Worm (Caenorhabditis elegans) whole organism, young adult: ENCODE data around the gene F14D2.7.

ENCODE experiments used
- C06A6.2 ChIP-seq: fragments of 200-800 bp; sonication (Bioruptor generic); conservative IDR thresholded peaks from 2 replicates; pipeline ENCODE4 v1.3.6; 2022; ENCODE audit warnings: missing genetic modification characterization, missing compliant biosample characterization
- C17E4.6 ChIP-seq: fragments of 200-800 bp; sonication (Bioruptor generic); IDR thresholded peaks from 2 replicates; pipeline ENCODE4 v1.3.6; 2022; ENCODE audit warnings: missing genetic modification reagents, missing genetic modification characterization, missing compliant biosample characterization
- F10E7.11 ChIP-seq: sonication (generic microtip); optimal IDR thresholded peaks from 2 replicates; lab custom pipeline; 2017; ENCODE audit warnings: mild to moderate bottlenecking, missing genetic modification characterization, moderate library complexity, missing compliant biosample characterization
- F23B12.7 ChIP-seq: sonication (generic microtip); optimal IDR thresholded peaks from 2 replicates; lab custom pipeline; 2017; ENCODE audit warnings: missing genetic modification characterization, mild to moderate bottlenecking, missing compliant biosample characterization, antibody characterized with exemption, moderate library complexity; ENCODE audit not compliant: insufficient read depth
- F33H1.4 ChIP-seq: fragments of 200-800 bp; sonication (Bioruptor generic); IDR thresholded peaks from 2 replicates; pipeline ENCODE4 v1.3.6; 2022; ENCODE audit warnings: missing genetic modification reagents, missing genetic modification characterization, missing compliant biosample characterization
- F39B2.1 ChIP-seq: fragments of 200-800 bp; sonication (Bioruptor generic); IDR thresholded peaks from 2 replicates; pipeline ENCODE4 v1.3.6; 2022; ENCODE audit warnings: missing genetic modification reagents, missing genetic modification characterization, missing compliant biosample characterization
- F57A8.1 ChIP-seq: fragments of 200-800 bp; sonication (Bioruptor generic); optimal IDR thresholded peaks from 2 replicates; lab custom pipeline; 2018; ENCODE audit warnings: mild to moderate bottlenecking, missing genetic modification characterization, moderate library complexity, missing compliant biosample characterization
- K11D2.4 ChIP-seq: fragments of 200-800 bp; sonication (Bioruptor generic); IDR thresholded peaks from 2 replicates; pipeline ENCODE4 v1.3.6; 2022; ENCODE audit warnings: missing genetic modification reagents, missing genetic modification characterization, missing compliant biosample characterization
- Y53F4B.3 ChIP-seq: fragments of 200-800 bp; sonication (Bioruptor generic); IDR thresholded peaks from 2 replicates; pipeline ENCODE4 v1.3.6; 2022; ENCODE audit warnings: missing genetic modification reagents, missing genetic modification characterization, missing compliant biosample characterization
- akir-1 ChIP-seq: fragments of 200-800 bp; sonication (Bioruptor generic); optimal IDR thresholded peaks from 2 replicates; lab custom pipeline; 2018; ENCODE audit warnings: mild to moderate bottlenecking, missing genetic modification characterization, moderate library complexity, missing compliant biosample characterization
- attf-3 ChIP-seq: fragments of 200-800 bp; sonication (Bioruptor generic); conservative IDR thresholded peaks from 2 replicates; pipeline ENCODE4 v1.3.6; 2022; ENCODE audit warnings: missing genetic modification reagents, missing genetic modification characterization, missing compliant biosample characterization
- bed-2 ChIP-seq: fragments of 200-800 bp; sonication (Bioruptor generic); IDR thresholded peaks from 2 replicates; pipeline ENCODE4 v1.3.6; 2022; ENCODE audit warnings: missing genetic modification reagents, missing genetic modification characterization, missing compliant biosample characterization
- ccch-3 ChIP-seq: fragments of 200-800 bp; sonication (Bioruptor generic); optimal IDR thresholded peaks from 2 replicates; lab custom pipeline; 2018; ENCODE audit warnings: mild to moderate bottlenecking, missing genetic modification characterization, missing compliant biosample characterization
- cebp-1 ChIP-seq, 2 experiments: fragments of 200-800 bp in 1 of 2; sonication (Bioruptor generic) in 1 of 2; sonication (generic microtip) in 1 of 2; IDR thresholded peaks in 1 of 2; optimal IDR thresholded peaks in 1 of 2; 2 replicates each; pipeline versions ENCODE4 v1.3.6 to Lab custom; 2017 to 2022; ENCODE audit warnings: missing compliant biosample characterization in 2 of 2, missing genetic modification characterization in 2 of 2, mild to moderate bottlenecking in 1 of 2, missing genetic modification reagents in 1 of 2, moderate library complexity in 1 of 2
- ceh-40 ChIP-seq: fragments of 200-800 bp; sonication (Bioruptor generic); IDR thresholded peaks from 2 replicates; pipeline ENCODE4 v1.3.6; 2022; ENCODE audit warnings: missing genetic modification characterization, missing compliant biosample characterization
- ceh-91 ChIP-seq: fragments of 200-800 bp; sonication (Bioruptor generic); IDR thresholded peaks from 2 replicates; pipeline ENCODE4 v1.3.6; 2022; ENCODE audit warnings: missing genetic modification reagents, missing genetic modification characterization, missing compliant biosample characterization
- dpff-1 ChIP-seq: sonication (generic microtip); optimal IDR thresholded peaks from 2 replicates; lab custom pipeline; 2017; ENCODE audit warnings: mild to moderate bottlenecking, missing genetic modification characterization, missing compliant biosample characterization
- egl-18 ChIP-seq: fragments of 200-800 bp; sonication (Bioruptor generic); IDR thresholded peaks from 2 replicates; pipeline ENCODE4 v1.3.6; 2022; ENCODE audit warnings: missing genetic modification reagents, missing genetic modification characterization, missing compliant biosample characterization
- egrh-3 ChIP-seq: fragments of 200-800 bp; sonication (Bioruptor generic); IDR thresholded peaks from 2 replicates; pipeline ENCODE4 v1.3.6; 2022; ENCODE audit warnings: missing genetic modification reagents, missing genetic modification characterization, missing compliant biosample characterization
- hlh-26 ChIP-seq: fragments of 200-800 bp; sonication (Bioruptor generic); conservative IDR thresholded peaks from 2 replicates; pipeline ENCODE4 v1.3.6; 2022; ENCODE audit warnings: missing genetic modification reagents, missing genetic modification characterization, missing compliant biosample characterization
- hmg-1.2 ChIP-seq: fragments of 200-800 bp; sonication (Bioruptor generic); IDR thresholded peaks from 2 replicates; pipeline ENCODE4 v1.3.6; 2022; ENCODE audit warnings: missing genetic modification reagents, missing genetic modification characterization, missing compliant biosample characterization
- let-526 ChIP-seq: fragments of 200-800 bp; sonication (Bioruptor generic); IDR thresholded peaks from 2 replicates; pipeline ENCODE4 v1.3.6; 2022; ENCODE audit warnings: missing genetic modification reagents, missing genetic modification characterization, missing compliant biosample characterization
- lir-1 ChIP-seq: fragments of 200-800 bp; sonication (Bioruptor generic); conservative IDR thresholded peaks from 2 replicates; pipeline ENCODE4 v1.3.6; 2022; ENCODE audit warnings: missing genetic modification reagents, missing genetic modification characterization, missing compliant biosample characterization
- lsy-27 ChIP-seq: sonication (generic microtip); optimal IDR thresholded peaks from 2 replicates; lab custom pipeline; 2017; ENCODE audit warnings: missing genetic modification characterization, mild to moderate bottlenecking, missing compliant biosample characterization, antibody characterized with exemption, missing genotype, borderline replicate concordance; ENCODE audit not compliant: insufficient read depth
- madf-10 ChIP-seq: sonication (generic microtip); optimal IDR thresholded peaks from 2 replicates; lab custom pipeline; 2016; ENCODE audit warnings: mild to moderate bottlenecking, missing genetic modification characterization, missing compliant biosample characterization
- mel-28 ChIP-seq: sonication (generic microtip); optimal IDR thresholded peaks from 2 replicates; lab custom pipeline; 2016; ENCODE audit warnings: borderline replicate concordance, mild to moderate bottlenecking, missing genetic modification characterization, missing compliant biosample characterization
- mes-4 ChIP-seq: sonication (generic microtip); optimal IDR thresholded peaks from 2 replicates; lab custom pipeline; 2016; ENCODE audit warnings: missing genotype, missing genetic modification characterization, missing compliant biosample characterization
- nfyb-1 ChIP-seq: fragments of 200-800 bp; sonication (Bioruptor generic); IDR thresholded peaks from 2 replicates; pipeline ENCODE4 v1.3.6; 2022; ENCODE audit warnings: missing genetic modification reagents, missing genetic modification characterization, missing compliant biosample characterization
- nhr-120 ChIP-seq: fragments of 200-800 bp; sonication (Bioruptor generic); IDR thresholded peaks from 2 replicates; pipeline ENCODE4 v1.3.6; 2022; ENCODE audit warnings: missing genetic modification characterization, missing compliant biosample characterization
- nhr-179 ChIP-seq: sonication (generic microtip); optimal IDR thresholded peaks from 2 replicates; lab custom pipeline; 2016; ENCODE audit warnings: mild to moderate bottlenecking, missing genetic modification characterization, missing compliant biosample characterization
- nhr-80 ChIP-seq: sonication (generic microtip); optimal IDR thresholded peaks from 2 replicates; lab custom pipeline; 2016; ENCODE audit warnings: missing genetic modification characterization, missing compliant biosample characterization
- pbrm-1 ChIP-seq: fragments of 200-800 bp; sonication (Bioruptor generic); IDR thresholded peaks from 2 replicates; pipeline ENCODE4 v1.3.6; 2022; ENCODE audit warnings: missing genetic modification reagents, missing genetic modification characterization, missing compliant biosample characterization
- rcor-1 ChIP-seq: fragments of 200-800 bp; sonication (Bioruptor generic); IDR thresholded peaks from 2 replicates; pipeline ENCODE4 v1.3.6; 2022; ENCODE audit warnings: missing genetic modification reagents, missing genetic modification characterization, missing compliant biosample characterization
- tbp1 ChIP-seq: fragments of 200-800 bp; sonication (Bioruptor generic); optimal IDR thresholded peaks from 2 replicates; lab custom pipeline; 2018; ENCODE audit warnings: mild to moderate bottlenecking, missing genetic modification characterization, missing compliant biosample characterization
- unc-62 ChIP-seq: fragments of 150-350 bp; optimal IDR thresholded peaks from 2 replicates; lab custom pipeline; 2014; ENCODE audit warnings: missing biosample characterization, missing genetic modification reagents, missing genetic modification characterization
- ztf-25 ChIP-seq: fragments of 200-800 bp; sonication (Bioruptor generic); IDR thresholded peaks from 2 replicates; pipeline ENCODE4 v1.3.6; 2022; ENCODE audit warnings: missing genetic modification reagents, missing genetic modification characterization, missing compliant biosample characterization
- ztf-26 ChIP-seq: sonication (generic microtip); optimal IDR thresholded peaks from 2 replicates; lab custom pipeline; 2017; ENCODE audit warnings: missing genetic modification characterization, missing compliant biosample characterization
- ztf-28 ChIP-seq: fragments of 200-800 bp; sonication (Bioruptor generic); IDR thresholded peaks from 2 replicates; pipeline ENCODE4 v1.3.6; 2022; ENCODE audit warnings: missing genetic modification reagents, missing genetic modification characterization, missing compliant biosample characterization
- ztf-3 ChIP-seq: fragments of 200-800 bp; sonication (Bioruptor generic); optimal IDR thresholded peaks from 2 replicates; lab custom pipeline; 2018; ENCODE audit warnings: mild to moderate bottlenecking, missing genetic modification characterization, missing compliant biosample characterization
- ztf-6 ChIP-seq: fragments of 200-800 bp; sonication (Bioruptor generic); IDR thresholded peaks from 2 replicates; pipeline ENCODE4 v1.3.6; 2022; ENCODE audit warnings: missing genetic modification reagents, missing genetic modification characterization, missing compliant biosample characterization

F14D2.7 gene

ce11 chrII:3303582-3303981 is 34.9 kb downstream of the F14D2.7 start:
- no peak for TF ChIP-seq Y53F4B.3 (GFP tag; lab: Robert Waterston, UW)
- TF ChIP-seq mes-4 = no peak
- TF ChIP-seq mel-28 = no peak
- TF ChIP-seq lir-1 (GFP tag; lab: Robert Waterston, UW) = no peak
- TF ChIP-seq ztf-3 (GFP tag; lab: Kevin White, UChicago) = no peak
- TF ChIP-seq F23B12.7 (tag; lab: Kevin White, UChicago) = peak; percentile 53
- no peak for TF ChIP-seq F57A8.1
- TF ChIP-seq dpff-1 = no peak
- no peak for TF ChIP-seq akir-1 (GFP tag; lab: Kevin White, UChicago)
- no peak for TF ChIP-seq cebp-1 (GFP tag; IDR thresholded peaks at IDR 0.05; lab: Robert Waterston, UW)
- peak; percentile 42 for TF ChIP-seq cebp-1 (tag; optimal IDR thresholded peaks at IDR 0.05; lab: Kevin White, UChicago)
- no peak for TF ChIP-seq ztf-25
- no peak for TF ChIP-seq ccch-3 (GFP tag; lab: Kevin White, UChicago)
- no peak for TF ChIP-seq unc-62 (GFP tag; lab: Kevin White, UChicago)
- TF ChIP-seq ztf-6 (GFP tag; lab: Robert Waterston, UW) = no peak
- no peak for TF ChIP-seq tbp1 (GFP tag; lab: Kevin White, UChicago)
- 0 out of 2 replicates have a peak, but pooled peaks have one; percentile 35 for TF ChIP-seq pbrm-1
- TF ChIP-seq F33H1.4 = no peak
- no peak for TF ChIP-seq ceh-40
- no peak for TF ChIP-seq nhr-120 (GFP tag; lab: Robert Waterston, UW)
- no peak for TF ChIP-seq let-526 (GFP tag; lab: Robert Waterston, UW)
- TF ChIP-seq F10E7.11 = no peak
- TF ChIP-seq lsy-27 (tag; lab: Kevin White, UChicago) = no peak
- TF ChIP-seq K11D2.4 (GFP tag; lab: Robert Waterston, UW) = no peak
- TF ChIP-seq rcor-1 (GFP tag; lab: Robert Waterston, UW) = no peak
- no peak for TF ChIP-seq ceh-91
- no peak for TF ChIP-seq C06A6.2 (GFP tag; lab: Robert Waterston, UW)
- TF ChIP-seq hmg-1.2 (GFP tag; lab: Robert Waterston, UW) = 0 out of 2 replicates have a peak, but pooled peaks have one; percentile 19
- TF ChIP-seq attf-3 = no peak
- no peak for TF ChIP-seq hlh-26 (GFP tag; lab: Robert Waterston, UW)
- TF ChIP-seq nhr-80 (tag; lab: Kevin White, UChicago) = peak; percentile 47
- TF ChIP-seq bed-2 (GFP tag; lab: Robert Waterston, UW) = no peak
- TF ChIP-seq nfyb-1 = 0 out of 2 replicates have a peak, but pooled peaks have one; percentile 33
- TF ChIP-seq C17E4.6 (GFP tag; lab: Robert Waterston, UW) = no peak
- TF ChIP-seq ztf-28 (GFP tag; lab: Robert Waterston, UW) = no peak
- TF ChIP-seq, all 124 proteins: peak for 6

ce11 chrII:3299457-3299856 is 39.0 kb downstream of the F14D2.7 start, which contains the start of gene btb-22:
TSS of gene btb-22 (plus strand) at chrII:3299757.
- TF ChIP-seq ztf-28 (GFP tag; lab: Robert Waterston, UW) (no peak), ztf-26 (tag; lab: Kevin White, UChicago) (no peak), madf-10 (tag; lab: Kevin White, UChicago) (no peak), pbrm-1 (no peak), cebp-1 (GFP tag; IDR thresholded peaks at IDR 0.05; lab: Robert Waterston, UW) (no peak), cebp-1 (tag; optimal IDR thresholded peaks at IDR 0.05; lab: Kevin White, UChicago) (no peak), ceh-91 (no peak), nhr-179 (tag; lab: Kevin White, UChicago) (no peak), F39B2.1 (GFP tag; lab: Robert Waterston, UW) (no peak), egrh-3 (GFP tag; lab: Robert Waterston, UW) (no peak), nfyb-1 (no peak), egl-18 (no peak), attf-3 (no peak), mel-28 (no peak), C17E4.6 (GFP tag; lab: Robert Waterston, UW) (no peak)
